Worm (Caenorhabditis elegans): ENCODE measurements around the gene Y57G11A.2.

Gene Y57G11A.2

ce11 chrIV:14542517-14542916 lies 23.2 kb upstream of the Y57G11A.2 start, which contains the start of gene pals-29:
pals-29 (minus strand) TSS chrIV:14542617.
- TF ChIP-seq ztf-29 (GFP tag; IDR thresholded peaks at IDR 0.05) (no peak), ztf-23 (GFP tag; IDR thresholded peaks at IDR 0.05) (no peak), ref-1 (GFP tag; conservative IDR thresholded peaks at IDR 0.05) (no peak), tab-1 (GFP tag; IDR thresholded peaks at IDR 0.05) (no peak), T22C8.4 (GFP tag; IDR thresholded peaks at IDR 0.05) (no peak), cog-1 (tag; optimal IDR thresholded peaks at IDR 0.05) (no peak), flt-1 (GFP tag; IDR thresholded peaks at IDR 0.05) (no peak)

ce11 chrIV:14536911-14537310 lies 17.6 kb upstream of the Y57G11A.2 start, which contains the start of gene T27E7.5:
T27E7.5 (plus strand) TSS chrIV:14537163.
- TF ChIP-seq ztf-23 (GFP tag; IDR thresholded peaks at IDR 0.05): no peak
- no peak for TF ChIP-seq med-1 (GFP tag; optimal IDR thresholded peaks at IDR 0.05; ENCODE audit: insufficient read depth)
- TF ChIP-seq cog-1 (tag; optimal IDR thresholded peaks at IDR 0.05): no peak
- no peak for TF ChIP-seq T22C8.4 (GFP tag; IDR thresholded peaks at IDR 0.05)
- TF ChIP-seq ref-1 (GFP tag; conservative IDR thresholded peaks at IDR 0.05): no peak
- no peak for TF ChIP-seq ztf-29 (GFP tag; IDR thresholded peaks at IDR 0.05)
- no peak for TF ChIP-seq flt-1 (GFP tag; IDR thresholded peaks at IDR 0.05)
- TF ChIP-seq klf-2 (GFP tag; conservative IDR thresholded peaks at IDR 0.05): no peak
- no peak for TF ChIP-seq tab-1 (GFP tag; IDR thresholded peaks at IDR 0.05)

DNA sequence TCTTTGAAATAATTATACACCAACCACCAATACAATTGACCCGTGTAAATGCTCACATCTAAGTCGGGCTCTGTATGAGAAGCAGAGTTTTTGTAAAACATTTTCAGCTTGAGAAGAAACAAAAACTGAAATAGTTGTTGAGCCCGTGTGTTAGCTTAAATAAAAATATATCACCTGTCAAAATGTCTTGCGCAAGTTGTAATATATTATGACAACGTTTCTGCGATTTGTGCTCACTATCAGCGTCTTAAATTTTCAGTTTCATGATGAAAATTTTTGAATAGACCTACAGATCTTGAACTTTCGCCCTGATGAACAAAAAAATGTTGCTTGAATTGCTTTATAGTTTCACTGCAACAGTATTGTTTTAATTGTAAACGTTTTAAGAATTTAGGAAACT lies 15.6 kb upstream of the Y57G11A.2 start, which contains the start of gene T27E7.4:
Gene T27E7.4 (minus strand): TSS at position 101 of the 400 bp plus-strand sequence.
- TF ChIP-seq klf-2 (GFP tag; conservative IDR thresholded peaks at IDR 0.05) (no peak), cog-1 (tag; optimal IDR thresholded peaks at IDR 0.05) (no peak), flt-1 (GFP tag; IDR thresholded peaks at IDR 0.05) (no peak), ztf-29 (GFP tag; IDR thresholded peaks at IDR 0.05) (no peak), ref-1 (GFP tag; conservative IDR thresholded peaks at IDR 0.05) (no peak)

DNA sequence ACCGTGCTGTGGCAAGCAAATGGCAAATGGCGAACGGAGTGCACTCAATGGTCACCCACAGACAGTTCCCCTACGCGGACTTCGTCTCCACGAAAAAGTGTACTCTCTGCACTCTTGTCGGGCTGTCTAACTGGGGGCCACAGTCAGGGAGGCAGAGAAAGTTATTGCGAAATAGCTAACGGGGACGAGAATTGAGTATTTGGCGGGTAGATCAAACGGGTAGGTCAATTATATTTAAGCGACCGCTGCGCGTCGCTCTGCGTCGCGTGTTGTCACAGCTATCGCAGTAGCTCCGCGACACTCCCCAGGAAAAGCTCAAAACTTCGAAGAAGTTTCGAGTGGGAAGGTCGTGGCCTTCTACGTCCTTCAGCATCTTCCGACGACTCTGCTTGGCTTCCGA lies 13.0 kb upstream of the Y57G11A.2 start:
- TF ChIP-seq cog-1 (tag; optimal IDR thresholded peaks at IDR 0.05) (no peak), tab-1 (GFP tag; IDR thresholded peaks at IDR 0.05) (no peak), ztf-23 (GFP tag; IDR thresholded peaks at IDR 0.05) (no peak), ztf-29 (GFP tag; IDR thresholded peaks at IDR 0.05) (no peak), ref-1 (GFP tag; conservative IDR thresholded peaks at IDR 0.05) (no peak), klf-2 (GFP tag; conservative IDR thresholded peaks at IDR 0.05) (no peak), flt-1 (GFP tag; IDR thresholded peaks at IDR 0.05) (no peak), med-1 (GFP tag; optimal IDR thresholded peaks at IDR 0.05; ENCODE audit: insufficient read depth) (no peak)

DNA sequence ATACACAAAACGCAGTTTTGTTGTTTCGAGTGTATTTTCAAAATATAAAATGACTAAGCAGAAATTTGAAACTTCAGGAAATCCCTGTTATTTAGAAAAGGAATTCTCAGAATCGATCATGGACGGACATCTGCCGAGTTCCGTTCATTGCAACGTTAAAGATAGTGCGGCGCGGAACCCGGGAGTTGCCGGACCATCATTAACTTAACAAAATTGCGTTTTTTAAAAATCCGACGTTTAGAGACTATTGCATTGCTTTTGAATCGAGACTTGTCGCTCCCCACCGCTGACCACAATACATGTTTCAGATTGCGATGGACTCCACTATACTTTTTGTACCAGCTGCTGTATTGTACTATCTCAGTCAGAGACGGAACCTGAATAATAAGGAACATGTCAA lies 10.7 kb upstream of the Y57G11A.2 start:
- TF ChIP-seq ztf-29 (GFP tag; IDR thresholded peaks at IDR 0.05) (no peak), ref-1 (GFP tag; conservative IDR thresholded peaks at IDR 0.05) (no peak), ztf-23 (GFP tag; IDR thresholded peaks at IDR 0.05) (no peak), med-1 (GFP tag; optimal IDR thresholded peaks at IDR 0.05; ENCODE audit: insufficient read depth) (no peak), tab-1 (GFP tag; IDR thresholded peaks at IDR 0.05) (no peak), flt-1 (GFP tag; IDR thresholded peaks at IDR 0.05) (no peak), cog-1 (tag; optimal IDR thresholded peaks at IDR 0.05) (no peak), klf-2 (GFP tag; conservative IDR thresholded peaks at IDR 0.05) (no peak), T22C8.4 (GFP tag; IDR thresholded peaks at IDR 0.05) (no peak)

DNA sequence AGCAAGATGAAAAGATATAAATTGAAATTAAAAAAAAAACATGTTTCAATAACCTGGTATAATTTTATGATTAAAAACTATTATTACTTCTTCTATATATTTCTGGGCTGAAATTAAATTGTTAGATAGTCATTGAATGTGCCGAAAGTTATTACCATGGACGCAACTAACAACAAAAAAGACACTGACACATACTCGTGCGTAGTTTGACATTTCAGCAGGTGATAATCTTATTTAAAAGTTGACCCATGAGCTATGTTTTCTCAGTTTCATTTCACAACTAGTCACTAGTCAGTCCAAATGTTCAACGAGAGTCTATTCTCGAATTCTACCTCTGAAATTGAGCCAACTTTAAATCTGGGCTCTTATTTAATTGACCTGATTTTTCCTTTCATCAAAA lies 9.4 kb upstream of the Y57G11A.2 start, which contains the start of gene T27E7.3:
Gene T27E7.3 (plus strand): TSS at position 301 of the 400 bp plus-strand sequence.
- no peak for TF ChIP-seq flt-1 (GFP tag; IDR thresholded peaks at IDR 0.05)
- no peak for TF ChIP-seq T22C8.4 (GFP tag; IDR thresholded peaks at IDR 0.05)
- TF ChIP-seq tab-1 (GFP tag; IDR thresholded peaks at IDR 0.05): no peak
- no peak for TF ChIP-seq cog-1 (tag; optimal IDR thresholded peaks at IDR 0.05)
- no peak for TF ChIP-seq med-1 (GFP tag; optimal IDR thresholded peaks at IDR 0.05; ENCODE audit: insufficient read depth)
- TF ChIP-seq klf-2 (GFP tag; conservative IDR thresholded peaks at IDR 0.05): no peak
- no peak for TF ChIP-seq ztf-29 (GFP tag; IDR thresholded peaks at IDR 0.05)
- no peak for TF ChIP-seq ref-1 (GFP tag; conservative IDR thresholded peaks at IDR 0.05)
- no peak for TF ChIP-seq ztf-23 (GFP tag; IDR thresholded peaks at IDR 0.05)

- TF ChIP-seq tab-1 (GFP tag; IDR thresholded peaks at IDR 0.05) (no peak), flt-1 (GFP tag; IDR thresholded peaks at IDR 0.05) (no peak), ztf-29 (GFP tag; IDR thresholded peaks at IDR 0.05) (no peak), klf-2 (GFP tag; conservative IDR thresholded peaks at IDR 0.05) (no peak), T22C8.4 (GFP tag; IDR thresholded peaks at IDR 0.05) (no peak), ref-1 (GFP tag; conservative IDR thresholded peaks at IDR 0.05) (no peak), cog-1 (tag; optimal IDR thresholded peaks at IDR 0.05) (no peak), med-1 (GFP tag; optimal IDR thresholded peaks at IDR 0.05; ENCODE audit: insufficient read depth) (no peak), ztf-23 (GFP tag; IDR thresholded peaks at IDR 0.05) (no peak)
Observed at ce11 chrIV:14523568-14523967, 4.2 kb upstream of the Y57G11A.2 start, which contains the start of gene srh-63. srh-63 (plus strand) TSS chrIV:14523868.

DNA sequence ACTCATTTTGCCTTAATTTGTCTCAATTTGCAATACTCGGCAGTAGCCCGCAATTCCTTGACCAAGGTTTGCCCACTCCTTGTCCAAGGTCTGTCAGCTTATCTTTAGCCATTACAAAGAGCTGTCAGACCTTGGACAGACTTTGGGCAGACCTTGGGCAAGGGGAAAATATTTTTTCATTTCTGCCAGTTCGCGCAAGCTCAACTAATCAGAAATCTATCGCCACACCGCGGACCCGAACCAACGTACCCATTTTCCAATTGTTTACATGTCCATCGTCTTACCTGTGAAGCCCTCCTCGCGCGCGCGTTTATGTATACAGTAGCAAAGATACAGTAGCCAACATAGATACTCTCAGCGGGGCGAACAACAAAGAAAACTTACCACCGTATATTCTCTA lies 4.2 kb downstream of the Y57G11A.2 start:
- no peak for TF ChIP-seq T22C8.4 (GFP tag; IDR thresholded peaks at IDR 0.05)
- no peak for TF ChIP-seq cog-1 (tag; optimal IDR thresholded peaks at IDR 0.05)
- no peak for TF ChIP-seq ztf-29 (GFP tag; IDR thresholded peaks at IDR 0.05)
- no peak for TF ChIP-seq tab-1 (GFP tag; IDR thresholded peaks at IDR 0.05)
- TF ChIP-seq ref-1 (GFP tag; conservative IDR thresholded peaks at IDR 0.05): no peak
- no peak for TF ChIP-seq klf-2 (GFP tag; conservative IDR thresholded peaks at IDR 0.05)
- TF ChIP-seq ztf-23 (GFP tag; IDR thresholded peaks at IDR 0.05): no peak

DNA sequence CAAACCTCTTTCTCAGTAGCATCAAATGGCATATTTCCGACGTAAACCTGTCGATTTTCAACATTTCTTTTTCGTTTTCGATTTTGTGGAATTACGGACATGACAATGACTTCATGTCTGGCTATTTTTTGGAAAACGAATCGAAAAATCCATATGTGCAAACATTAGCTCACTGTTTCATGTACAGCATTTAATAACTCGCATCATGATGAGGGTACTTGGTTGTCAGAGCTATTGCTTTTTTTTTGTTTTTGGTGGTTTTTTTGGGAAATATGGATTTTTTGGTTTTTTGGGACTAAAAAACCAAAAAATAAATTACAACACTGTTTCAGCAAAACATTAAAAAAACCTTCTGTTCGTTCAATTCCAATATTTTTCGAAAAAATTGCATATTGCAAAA lies 6.9 kb downstream of the Y57G11A.2 start, which contains the start of gene Y57G11A.5:
Gene Y57G11A.5 (minus strand): TSS at position 101 of the 400 bp plus-strand sequence.
- TF ChIP-seq tab-1 (GFP tag; IDR thresholded peaks at IDR 0.05): no peak
- no peak for TF ChIP-seq klf-2 (GFP tag; conservative IDR thresholded peaks at IDR 0.05)
- TF ChIP-seq cog-1 (tag; optimal IDR thresholded peaks at IDR 0.05): no peak
- TF ChIP-seq ztf-23 (GFP tag; IDR thresholded peaks at IDR 0.05): no peak
- no peak for TF ChIP-seq T22C8.4 (GFP tag; IDR thresholded peaks at IDR 0.05)
- TF ChIP-seq flt-1 (GFP tag; IDR thresholded peaks at IDR 0.05): no peak
- TF ChIP-seq ref-1 (GFP tag; conservative IDR thresholded peaks at IDR 0.05): no peak
- no peak for TF ChIP-seq ztf-29 (GFP tag; IDR thresholded peaks at IDR 0.05)
- TF ChIP-seq med-1 (GFP tag; optimal IDR thresholded peaks at IDR 0.05; ENCODE audit: insufficient read depth): no peak

DNA sequence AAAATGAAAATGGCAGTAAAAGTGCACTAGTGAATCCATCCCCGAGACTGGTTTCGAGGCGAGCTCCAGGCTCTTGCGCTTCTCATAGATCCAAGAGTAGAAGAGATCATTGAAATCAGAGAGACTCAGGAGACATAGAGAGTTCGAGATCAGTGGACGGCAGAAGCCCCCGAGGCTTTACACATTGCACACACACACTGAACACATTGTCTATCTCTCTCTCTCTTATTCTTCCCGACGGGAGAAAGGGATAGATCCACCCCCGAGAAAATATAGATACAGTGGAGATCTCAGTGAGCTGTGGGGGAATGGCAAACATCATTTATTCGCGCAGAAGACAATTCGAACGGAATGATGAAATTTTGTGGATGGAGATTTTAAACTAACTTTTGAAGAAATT lies 12.3 kb downstream of the Y57G11A.2 start:
- TF ChIP-seq med-1 (GFP tag; optimal IDR thresholded peaks at IDR 0.05; ENCODE audit: insufficient read depth) (no peak), ref-1 (GFP tag; conservative IDR thresholded peaks at IDR 0.05) (no peak), klf-2 (GFP tag; conservative IDR thresholded peaks at IDR 0.05) (no peak), cog-1 (tag; optimal IDR thresholded peaks at IDR 0.05) (no peak), T22C8.4 (GFP tag; IDR thresholded peaks at IDR 0.05) (no peak), tab-1 (GFP tag; IDR thresholded peaks at IDR 0.05) (no peak), ztf-23 (GFP tag; IDR thresholded peaks at IDR 0.05) (no peak)
